Fruit fly (Drosophila melanogaster) whole organism, pupa: ENCODE data around the gene mys.

Source experiments
- CG8159 ChIP-seq: fragments of 200-800 bp; sonication (Bioruptor generic); optimal IDR thresholded peaks from 3 replicates; lab custom pipeline; 2018; ENCODE audit warnings: missing biosample characterization, mild to moderate bottlenecking, missing genetic modification characterization, moderate library complexity
- EcR ChIP-seq: fragments of 200-800 bp; sonication (Bioruptor generic); optimal IDR thresholded peaks from 3 replicates; lab custom pipeline; 2019; ENCODE audit warnings: missing biosample characterization, missing genetic modification characterization, mild to moderate bottlenecking, moderate library complexity, missing genetic modification reagents
- Ets98B ChIP-seq: fragments of 200-800 bp; sonication (Bioruptor generic); IDR thresholded peaks from 2 replicates; pipeline ENCODE4 v1.3.6; 2022; ENCODE audit warnings: missing biosample characterization, missing genetic modification characterization
- Pif1B ChIP-seq: fragments of 200-800 bp; sonication (Bioruptor generic); optimal IDR thresholded peaks from 3 replicates; lab custom pipeline; 2016; ENCODE audit warnings: missing biosample characterization, missing genetic modification characterization

- TF ChIP-seq Ets98B (no peak), CG8159 (tag; lab: Kevin White, UChicago) (no peak), EcR (GFP tag; lab: Kevin White, UChicago) (no peak), Pif1B (GFP tag; lab: Kevin White, UChicago) (no peak)
Measured at dm6 chrX:8116813-8117212, 55.4 kb downstream of the mys start, which contains the start of gene CG1575.
